Worm (Caenorhabditis elegans): ENCODE data around the gene asp-4.

DNA sequence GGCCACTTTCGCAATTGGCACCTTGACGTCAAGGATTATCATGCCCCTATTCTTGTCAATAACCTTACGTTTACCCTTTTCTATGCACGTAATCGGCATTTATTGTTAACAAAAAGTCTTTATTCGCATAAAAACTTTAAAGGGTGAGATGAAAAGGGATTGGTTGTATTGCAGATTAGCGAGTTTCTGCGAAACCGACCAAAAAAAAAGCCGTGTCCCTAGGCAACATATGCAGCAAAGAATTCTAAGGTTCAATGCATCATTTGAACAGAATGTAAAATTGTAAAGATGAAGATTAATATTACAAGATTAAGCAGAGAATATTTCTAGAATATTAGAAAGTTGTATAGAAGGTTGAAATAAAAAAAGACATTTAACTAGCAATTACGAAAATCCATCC, 39.2 kb downstream of the asp-4 start:
- TF ChIP-seq elt-3 (tag; optimal IDR thresholded peaks at IDR 0.05) = no peak
- no peak for TF ChIP-seq nhr-25 (tag; optimal IDR thresholded peaks at IDR 0.05)
- TF ChIP-seq nhr-11 (tag; optimal IDR thresholded peaks at IDR 0.05) = no peak
- TF ChIP-seq ama-1 (optimal IDR thresholded peaks at IDR 0.05) = no peak
- TF ChIP-seq blmp-1 (tag; optimal IDR thresholded peaks at IDR 0.05; ENCODE audit: insufficient read depth) = no peak
- TF ChIP-seq zag-1 (tag; optimal IDR thresholded peaks at IDR 0.05) = no peak
- TF ChIP-seq unc-62 (GFP tag; optimal IDR thresholded peaks at IDR 0.05) = no peak
- no peak for TF ChIP-seq ztf-11 (tag; optimal IDR thresholded peaks at IDR 0.05)
- no peak for TF ChIP-seq nhr-77 (tag; optimal IDR thresholded peaks at IDR 0.05)
- no peak for TF ChIP-seq snpc-4 (tag; optimal IDR thresholded peaks at IDR 0.05)
- no peak for TF ChIP-seq ceh-82 (tag; optimal IDR thresholded peaks at IDR 0.05)
